Fruit fly (Drosophila melanogaster) whole organism, embryonic: Measurements from ENCODE around the gene Wbp2.

Experiments used
- Aef1 ChIP-seq: fragments of 200-800 bp; sonication (Bioruptor generic); IDR thresholded peaks from 3 replicates; pipeline ENCODE4 v1.3.6; 2022; ENCODE audit warnings: missing biosample characterization, missing genetic modification characterization
- Atf6 ChIP-seq: fragments of 200-800 bp; sonication (Bioruptor generic); IDR thresholded peaks from 2 replicates; pipeline ENCODE4 v1.3.6; 2022; ENCODE audit warnings: missing biosample characterization, missing genetic modification characterization
- CG10267 ChIP-seq: fragments of 200-800 bp; sonication (Bioruptor generic); optimal IDR thresholded peaks from 2 replicates; lab custom pipeline; 2018; ENCODE audit warnings: missing biosample characterization, mild to moderate bottlenecking, missing genetic modification characterization, moderate library complexity
- CG10462 ChIP-seq: fragments of 200-800 bp; sonication (Bioruptor generic); optimal IDR thresholded peaks from 2 replicates; lab custom pipeline; 2016; ENCODE audit warnings: missing biosample characterization, missing genetic modification characterization
- CG10565 ChIP-seq: fragments of 200-800 bp; sonication (Bioruptor generic); optimal IDR thresholded peaks from 3 replicates; lab custom pipeline; 2016; ENCODE audit warnings: missing biosample characterization, mild to moderate bottlenecking, missing genetic modification characterization
- CG12071 ChIP-seq: fragments of 200-800 bp; sonication (Bioruptor generic); optimal IDR thresholded peaks from 3 replicates; lab custom pipeline; 2018; ENCODE audit warnings: missing biosample characterization, mild to moderate bottlenecking, missing genetic modification characterization
- CG12104 ChIP-seq: fragments of 200-800 bp; sonication (Bioruptor generic); optimal IDR thresholded peaks from 3 replicates; lab custom pipeline; 2016; ENCODE audit warnings: missing biosample characterization, missing genetic modification characterization
- CG12219 ChIP-seq: fragments of 200-800 bp; sonication (Bioruptor generic); optimal IDR thresholded peaks from 3 replicates; lab custom pipeline; 2018; ENCODE audit warnings: missing biosample characterization, mild to moderate bottlenecking, missing genetic modification characterization
- CG14050 ChIP-seq: fragments of 200-800 bp; sonication (Bioruptor generic); IDR thresholded peaks from 3 replicates; pipeline ENCODE4 v1.3.6; 2022; ENCODE audit warnings: missing biosample characterization, missing genetic modification characterization
- CG14441 ChIP-seq: fragments of 200-800 bp; sonication (Bioruptor generic); IDR thresholded peaks from 2 replicates; pipeline ENCODE4 v1.3.6; 2022; ENCODE audit warnings: missing biosample characterization, missing genetic modification characterization
- CG14965 ChIP-seq: fragments of 200-800 bp; sonication (Bioruptor generic); optimal IDR thresholded peaks from 2 replicates; lab custom pipeline; 2016; ENCODE audit warnings: missing biosample characterization, missing genetic modification characterization, borderline replicate concordance
- CG15696 ChIP-seq: fragments of 200-800 bp; sonication (Bioruptor generic); optimal IDR thresholded peaks from 2 replicates; lab custom pipeline; 2019; ENCODE audit warnings: missing biosample characterization, mild to moderate bottlenecking, missing genetic modification characterization, moderate library complexity
- CG1602 ChIP-seq: fragments of 200-800 bp; sonication (Bioruptor generic); optimal IDR thresholded peaks from 3 replicates; lab custom pipeline; 2016; ENCODE audit warnings: missing biosample characterization, missing genetic modification characterization
- CG16813 ChIP-seq: fragments of 200-800 bp; sonication (Bioruptor generic); IDR thresholded peaks from 3 replicates; pipeline ENCODE4 v1.3.6; 2022; ENCODE audit warnings: missing biosample characterization, missing genetic modification characterization; ENCODE audit not compliant: partially characterized antibody
- CG17568 ChIP-seq: fragments of 200-800 bp; sonication (Bioruptor generic); optimal IDR thresholded peaks from 2 replicates; lab custom pipeline; 2018; ENCODE audit warnings: missing biosample characterization, mild to moderate bottlenecking, missing genetic modification characterization, moderate library complexity
- CG18011 ChIP-seq: fragments of 200-800 bp; sonication (Bioruptor generic); optimal IDR thresholded peaks from 2 replicates; lab custom pipeline; 2017; ENCODE audit warnings: missing biosample characterization, missing genetic modification characterization, mild to moderate bottlenecking, moderate library complexity, missing genotype
- CG18262 ChIP-seq: fragments of 200-800 bp; optimal IDR thresholded peaks from 3 replicates; lab custom pipeline; 2019; ENCODE audit warnings: missing biosample characterization, mild to moderate bottlenecking, missing genetic modification characterization, moderate library complexity
- CG18476 ChIP-seq: fragments of 200-800 bp; sonication (Bioruptor generic); optimal IDR thresholded peaks from 2 replicates; lab custom pipeline; 2016; ENCODE audit warnings: missing biosample characterization, mild to moderate bottlenecking, missing genetic modification characterization
- CG18764 ChIP-seq: fragments of 200-800 bp; sonication (Bioruptor generic); optimal IDR thresholded peaks from 3 replicates; lab custom pipeline; 2016; ENCODE audit warnings: missing biosample characterization, missing genetic modification characterization
- CG2678 ChIP-seq: fragments of 200-800 bp; sonication (Bioruptor generic); optimal IDR thresholded peaks from 3 replicates; lab custom pipeline; 2019; ENCODE audit warnings: missing biosample characterization, mild to moderate bottlenecking, missing genetic modification characterization, moderate library complexity
- CG3281 ChIP-seq: fragments of 200-800 bp; sonication (Bioruptor generic); optimal IDR thresholded peaks from 3 replicates; lab custom pipeline; 2017; ENCODE audit warnings: missing biosample characterization, mild to moderate bottlenecking, missing genetic modification characterization
- CG4328 ChIP-seq: fragments of 200-800 bp; sonication (Bioruptor generic); optimal IDR thresholded peaks from 3 replicates; lab custom pipeline; 2017; ENCODE audit warnings: missing biosample characterization, missing genetic modification reagents, missing genetic modification characterization
- CG7987 ChIP-seq: fragments of 200-800 bp; sonication (Bioruptor generic); optimal IDR thresholded peaks from 2 replicates; lab custom pipeline; 2018; ENCODE audit warnings: missing biosample characterization, mild to moderate bottlenecking, missing genetic modification characterization, moderate library complexity
- CHES-1-like ChIP-seq: fragments of 200-800 bp; sonication (Bioruptor generic); optimal IDR thresholded peaks from 2 replicates; lab custom pipeline; 2016; ENCODE audit warnings: missing biosample characterization, missing genetic modification characterization
- Chrac-16 ChIP-seq: fragments of 200-800 bp; sonication (Bioruptor generic); optimal IDR thresholded peaks from 3 replicates; lab custom pipeline; 2016; ENCODE audit warnings: missing biosample characterization, missing genetic modification characterization
- CkIIα-i1 ChIP-seq: fragments of 200-800 bp; sonication (Bioruptor generic); IDR thresholded peaks from 2 replicates; pipeline ENCODE4 v1.3.6; 2022; ENCODE audit warnings: missing biosample characterization, missing genetic modification characterization
- Dek ChIP-seq: fragments of 200-800 bp; sonication (Bioruptor generic); optimal IDR thresholded peaks from 3 replicates; lab custom pipeline; 2019; ENCODE audit warnings: missing biosample characterization, mild to moderate bottlenecking, missing genetic modification characterization, moderate library complexity
- Ets97D ChIP-seq: fragments of 200-800 bp; sonication (Bioruptor generic); optimal IDR thresholded peaks from 3 replicates; lab custom pipeline; 2016; ENCODE audit warnings: missing biosample characterization, missing genetic modification characterization
- Fer3 ChIP-seq: fragments of 200-800 bp; sonication (Bioruptor generic); optimal IDR thresholded peaks from 2 replicates; lab custom pipeline; 2018; ENCODE audit warnings: missing biosample characterization, mild to moderate bottlenecking, missing genetic modification characterization, moderate library complexity
- GATAe ChIP-seq: fragments of 200-800 bp; sonication (Bioruptor generic); conservative IDR thresholded peaks from 2 replicates; pipeline ENCODE4 v1.3.6; 2022; ENCODE audit warnings: missing biosample characterization, missing genetic modification characterization
- Gsc ChIP-seq: fragments of 200-800 bp; sonication (Bioruptor generic); IDR thresholded peaks from 2 replicates; pipeline ENCODE4 v1.3.6; 2022; ENCODE audit warnings: missing biosample characterization, missing genetic modification characterization
- MBD-R2 ChIP-seq: fragments of 200-800 bp; sonication (Bioruptor generic); IDR thresholded peaks from 2 replicates; pipeline ENCODE4 v1.3.6; 2022; ENCODE audit warnings: missing biosample characterization, missing genetic modification characterization
- Mrtf ChIP-seq: fragments of 200-800 bp; sonication (Bioruptor generic); IDR thresholded peaks from 3 replicates; pipeline ENCODE4 v1.3.6; 2022; ENCODE audit warnings: missing biosample characterization, missing genetic modification characterization
- NK7.1 ChIP-seq: fragments of 200-800 bp; sonication (Bioruptor generic); optimal IDR thresholded peaks from 3 replicates; lab custom pipeline; 2016; ENCODE audit warnings: missing biosample characterization, missing genetic modification characterization
- Sry-β ChIP-seq: fragments of 200-800 bp; sonication (Bioruptor generic); optimal IDR thresholded peaks from 2 replicates; lab custom pipeline; 2018; ENCODE audit warnings: missing biosample characterization, mild to moderate bottlenecking, missing genetic modification characterization, moderate library complexity
- Taf1 ChIP-seq: fragments of 200-800 bp; sonication (Bioruptor generic); IDR thresholded peaks from 2 replicates; pipeline ENCODE4 v1.3.6; 2022; ENCODE audit warnings: missing biosample characterization, missing genetic modification characterization
- Trl ChIP-seq, 3 experiments: fragments of >200 bp in 2 of 3; fragments of 200-800 bp in 1 of 3; sonication (Bioruptor generic) in 1 of 3; optimal IDR thresholded peaks; 2 replicates in 1 of 3; 3 replicates in 2 of 3; lab custom pipeline; 2016 to 2017; ENCODE audit warnings: missing biosample characterization in 1 of 3, missing genetic modification characterization in 1 of 3
- ap ChIP-seq: fragments of 200-800 bp; sonication (Bioruptor generic); IDR thresholded peaks from 2 replicates; pipeline ENCODE4 v1.3.6; 2022; ENCODE audit warnings: missing biosample characterization, missing genetic modification characterization
- az2 ChIP-seq: fragments of 200-800 bp; sonication (Bioruptor generic); optimal IDR thresholded peaks from 3 replicates; lab custom pipeline; 2016; ENCODE audit warnings: missing biosample characterization, missing genetic modification characterization
- chn ChIP-seq: fragments of 200-800 bp; sonication (Bioruptor generic); optimal IDR thresholded peaks from 2 replicates; lab custom pipeline; 2016; ENCODE audit warnings: missing biosample characterization, missing genetic modification characterization
- croc ChIP-seq: fragments of 200-800 bp; sonication (Bioruptor generic); conservative IDR thresholded peaks from 3 replicates; pipeline ENCODE4 v1.3.6; 2022; ENCODE audit warnings: missing biosample characterization, missing genetic modification characterization
- da ChIP-seq: fragments of 200-800 bp; sonication (Bioruptor generic); optimal IDR thresholded peaks from 2 replicates; lab custom pipeline; 2016; ENCODE audit warnings: missing biosample characterization, missing genetic modification characterization
- eve ChIP-seq, 2 experiments: fragments of >200 bp; optimal IDR thresholded peaks; 2 replicates each; lab custom pipeline; 2017; ENCODE audit warnings: missing biosample characterization in 2 of 2, missing genetic modification characterization in 2 of 2
- nom ChIP-seq: fragments of 200-800 bp; sonication (Bioruptor generic); optimal IDR thresholded peaks from 2 replicates; lab custom pipeline; 2017; ENCODE audit warnings: missing biosample characterization, missing genetic modification characterization, mild to moderate bottlenecking, moderate library complexity, missing genetic modification reagents
- oc ChIP-seq: fragments of 200-800 bp; sonication (Bioruptor generic); optimal IDR thresholded peaks from 2 replicates; lab custom pipeline; 2018; ENCODE audit warnings: missing biosample characterization, mild to moderate bottlenecking, missing genetic modification characterization, moderate library complexity
- psq ChIP-seq: fragments of 200-800 bp; sonication (Bioruptor generic); optimal IDR thresholded peaks from 2 replicates; lab custom pipeline; 2017; ENCODE audit warnings: missing biosample characterization, missing genetic modification characterization
- run ChIP-seq: fragments of 200-800 bp; sonication (Bioruptor generic); optimal IDR thresholded peaks from 3 replicates; lab custom pipeline; 2018; ENCODE audit warnings: missing biosample characterization, mild to moderate bottlenecking, missing genetic modification characterization
- tna ChIP-seq: fragments of 200-800 bp; sonication (Bioruptor generic); IDR thresholded peaks from 2 replicates; pipeline ENCODE4 v1.3.6; 2022; ENCODE audit warnings: missing biosample characterization, missing genetic modification characterization; ENCODE audit not compliant: partially characterized antibody
- vfl ChIP-seq: fragments of 200-800 bp; sonication (Bioruptor generic); optimal IDR thresholded peaks from 2 replicates; lab custom pipeline; 2016; ENCODE audit warnings: missing biosample characterization, missing genetic modification characterization

Wbp2 gene

DNA sequence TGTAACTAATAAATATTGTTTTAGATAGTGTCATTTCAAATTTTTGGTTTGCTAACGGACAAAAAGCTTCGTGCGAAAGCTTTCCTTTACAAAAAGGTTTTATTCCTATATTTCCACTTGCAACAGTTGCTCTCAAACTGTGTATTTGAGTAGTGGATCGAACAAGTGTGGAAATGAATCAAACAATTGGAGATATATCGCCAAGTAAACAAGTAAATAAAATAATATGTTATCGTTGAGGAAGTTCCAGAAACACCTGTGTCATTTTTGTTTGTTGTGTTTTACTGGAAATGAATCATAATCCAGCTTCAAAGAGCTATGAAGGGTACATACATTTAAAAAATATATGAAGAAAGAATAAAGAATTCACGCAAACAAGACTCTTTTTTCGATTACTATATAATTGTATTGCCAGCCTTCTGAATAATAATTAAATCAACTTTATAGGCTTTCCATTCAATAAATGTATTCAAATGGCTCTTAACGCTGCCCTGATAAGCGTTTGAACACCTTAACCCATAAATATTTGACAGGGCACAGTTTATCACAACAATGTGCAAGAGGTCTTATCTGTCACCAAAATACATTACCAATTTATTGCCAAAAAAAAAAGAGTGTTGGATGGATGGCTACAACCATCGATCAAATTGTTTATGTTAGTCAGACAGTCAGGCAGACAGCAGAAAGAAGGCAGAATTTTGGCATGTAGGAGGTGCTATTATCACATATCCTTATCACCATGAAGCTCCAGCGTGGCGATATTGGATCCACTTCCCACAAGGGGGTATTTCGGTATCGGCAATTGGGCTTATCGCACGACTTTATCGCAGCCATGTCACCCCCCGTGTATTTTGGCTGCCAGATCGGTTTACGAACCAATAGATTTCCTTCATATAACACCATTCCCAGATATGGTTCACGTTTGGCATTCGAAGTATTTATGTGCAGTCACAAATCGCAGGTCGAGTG is 14.2 kb upstream of the Wbp2 start (continued):
- TF ChIP-seq vfl (GFP tag; lab: Kevin White, UChicago) (no peak), croc (no peak), Trl (optimal IDR thresholded peaks at IDR 0.05; lab: Kevin White, UChicago) (no peak), Trl (GFP tag; optimal IDR thresholded peaks at IDR 0.05; lab: Kevin White, UChicago) (no peak), CG10462 (GFP tag; lab: Kevin White, UChicago) (no peak), Gsc (GFP tag; lab: Robert Waterston, UW) (no peak), CHES-1-like (no peak), ap (no peak), Dek (tag; lab: Kevin White, UChicago) (peak; percentile 21), CG17568 (peak; percentile 32), oc (no peak), CG3281 (GFP tag; lab: Kevin White, UChicago) (no peak), CG14441 (no peak), da (no peak), NK7.1 (GFP tag; lab: Kevin White, UChicago) (no peak), az2 (GFP tag; lab: Kevin White, UChicago) (no peak), psq (GFP tag; lab: Kevin White, UChicago) (no peak), chn (GFP tag; lab: Kevin White, UChicago) (no peak), CG18476 (GFP tag; lab: Kevin White, UChicago) (no peak), CG1602 (GFP tag; lab: Kevin White, UChicago) (no peak), Fer3 (no peak), CG12071 (GFP tag; lab: Kevin White, UChicago) (peak; percentile 34), Atf6 (GFP tag; lab: Robert Waterston, UW) (no peak), CG10565 (GFP tag; lab: Kevin White, UChicago) (no peak), CG7987 (GFP tag; lab: Kevin White, UChicago) (no peak), CG14965 (GFP tag; lab: Kevin White, UChicago) (no peak), CG10267 (tag; lab: Kevin White, UChicago) (no peak), CG18011 (no peak), Aef1 (no peak), CG4328 (no peak), eve (GFP tag; optimal IDR thresholded peaks at IDR 0.05; lab: Kevin White, UChicago) (peak in 1 of 2 experiments; percentile 68), CG12104 (GFP tag; lab: Kevin White, UChicago) (no peak), CkIIα-i1 (GFP tag; lab: Robert Waterston, UW) (no peak), CG18764 (GFP tag; lab: Kevin White, UChicago) (no peak), Mrtf (GFP tag; lab: Robert Waterston, UW) (no peak), Chrac-16 (no peak), CG15696 (tag; lab: Kevin White, UChicago) (no peak), CG16813 (no peak), CG12219 (GFP tag; lab: Kevin White, UChicago) (no peak), Sry-β (no peak), MBD-R2 (GFP tag; lab: Robert Waterston, UW) (no peak), nom (GFP tag; lab: Kevin White, UChicago) (no peak), CG2678 (peak; percentile 12), CG14050 (GFP tag; lab: Robert Waterston, UW) (no peak), GATAe (GFP tag; lab: Robert Waterston, UW) (no peak; the same call in 1 of the 2 replicates), CG18262 (tag; lab: Kevin White, UChicago) (no peak), Ets97D (no peak), run (tag; lab: Kevin White, UChicago) (no peak), tna (no peak), Taf1 (GFP tag; lab: Robert Waterston, UW) (no peak)
